Fruit fly (Drosophila melanogaster): Measurements from ENCODE around the gene LpR1.

LpR1 gene

dm6 chr3R:25737735-25738371 is 25.1 kb downstream of the LpR1 start (continued):
- TF ChIP-seq dsx (GFP tag; optimal IDR thresholded peaks at IDR 0.05; ENCODE audit: poor library complexity, severe bottlenecking) (peak; percentile 98), eg (GFP tag; IDR thresholded peaks at IDR 0.05) (peak; percentile 98), CG3919 (GFP tag; optimal IDR thresholded peaks at IDR 0.05) (peak; percentile 100), CG6854 (GFP tag; optimal IDR thresholded peaks at IDR 0.05) (peak; percentile 98), CG8119 (GFP tag; IDR thresholded peaks at IDR 0.05) (peak; percentile 97), Ets21C (GFP tag; optimal IDR thresholded peaks at IDR 0.05) (peak; percentile 98), CG11762 (GFP tag; optimal IDR thresholded peaks at IDR 0.05; ENCODE audit: insufficient read depth) (peak; percentile 99), salr (GFP tag; optimal IDR thresholded peaks at IDR 0.05) (peak; percentile 99), dac (GFP tag; optimal IDR thresholded peaks at IDR 0.05) (peak; percentile 96), Blimp-1 (GFP tag; optimal IDR thresholded peaks at IDR 0.05) (peak; percentile 100), Sox102F (GFP tag; optimal IDR thresholded peaks at IDR 0.05) (peak; percentile 99), OdsH (GFP tag; optimal IDR thresholded peaks at IDR 0.05) (peak; percentile 99), CG6276 (GFP tag; optimal IDR thresholded peaks at IDR 0.05) (peak; percentile 92), lz (GFP tag; optimal IDR thresholded peaks at IDR 0.05) (peak; percentile 99), CG3032 (tag; optimal IDR thresholded peaks at IDR 0.05) (peak; percentile 99), svp (GFP tag) (peak; percentile 100)

- TF ChIP-seq spab (GFP tag; optimal IDR thresholded peaks at IDR 0.05) (no peak), Hr39 (GFP tag; optimal IDR thresholded peaks at IDR 0.05) (no peak), CG16779 (tag; optimal IDR thresholded peaks at IDR 0.05) (no peak), CG32006 (GFP tag; optimal IDR thresholded peaks at IDR 0.05) (no peak), CG3032 (tag; optimal IDR thresholded peaks at IDR 0.05) (no peak), CG6808 (GFP tag; optimal IDR thresholded peaks at IDR 0.05) (no peak), Smox (GFP tag; optimal IDR thresholded peaks at IDR 0.05) (no peak), CG6163 (GFP tag; IDR thresholded peaks at IDR 0.05) (no peak), CG4318 (GFP tag; optimal IDR thresholded peaks at IDR 0.05) (no peak), Sox15 (GFP tag; optimal IDR thresholded peaks at IDR 0.05) (no peak), ss (GFP tag; optimal IDR thresholded peaks at IDR 0.05) (no peak)
These were observed 27.2 kb downstream of the LpR1 start for dm6 chr3R:25735801-25736068.

dm6 chr3R:25734967-25735800 is 27.7 kb downstream of the LpR1 start:
- TF ChIP-seq cyc (GFP tag; optimal IDR thresholded peaks at IDR 0.05) (no peak), vri (GFP tag; optimal IDR thresholded peaks at IDR 0.05) (peak; percentile 59)

- no peak for TF ChIP-seq CG7368 (GFP tag; optimal IDR thresholded peaks at IDR 0.05)
- TF ChIP-seq CG10631 (GFP tag; optimal IDR thresholded peaks at IDR 0.05) = no peak
- TF ChIP-seq Met (GFP tag; optimal IDR thresholded peaks at IDR 0.05) = no peak
- no peak for TF ChIP-seq CG8632 (GFP tag; optimal IDR thresholded peaks at IDR 0.05)
- no peak for TF ChIP-seq net (GFP tag; optimal IDR thresholded peaks at IDR 0.05)
- no peak for TF ChIP-seq Gug (GFP tag; IDR thresholded peaks at IDR 0.05)
- TF ChIP-seq CG8319 (GFP tag; optimal IDR thresholded peaks at IDR 0.05) = no peak
- no peak for TF ChIP-seq Sox102F (GFP tag; optimal IDR thresholded peaks at IDR 0.05)
- TF ChIP-seq CG6276 (GFP tag; optimal IDR thresholded peaks at IDR 0.05) = no peak
- TF ChIP-seq OdsH (GFP tag; optimal IDR thresholded peaks at IDR 0.05) = no peak
- TF ChIP-seq CG6163 (GFP tag; IDR thresholded peaks at IDR 0.05) = no peak
- TF ChIP-seq esn (GFP tag; optimal IDR thresholded peaks at IDR 0.05) = no peak
- no peak for TF ChIP-seq CG11294 (GFP tag; IDR thresholded peaks at IDR 0.05)
- no peak for TF ChIP-seq CG6808 (GFP tag; optimal IDR thresholded peaks at IDR 0.05)
- no peak for TF ChIP-seq Eip75B (GFP tag; optimal IDR thresholded peaks at IDR 0.05)
- TF ChIP-seq spab (GFP tag; optimal IDR thresholded peaks at IDR 0.05) = no peak
- no peak for TF ChIP-seq eg (GFP tag; IDR thresholded peaks at IDR 0.05)
- TF ChIP-seq fd85E (GFP tag; optimal IDR thresholded peaks at IDR 0.05) = no peak
These were observed 39.1 kb downstream of the LpR1 start for dm6 chr3R:25723795-25724194.

Measured in whole organism, prepupa.